Fruit fly (Drosophila melanogaster) whole organism, prepupa: ENCODE results near the gene CG4962.

Experiments
- Blimp-1 ChIP-seq: fragments of 200-800 bp; sonication (Bioruptor generic); optimal IDR thresholded peaks from 3 replicates; lab custom pipeline; 2017; ENCODE audit warnings: missing biosample characterization, missing genetic modification characterization, mild to moderate bottlenecking, moderate library complexity, missing genetic modification reagents
- CG10631 ChIP-seq: fragments of 200-800 bp; sonication (Bioruptor generic); optimal IDR thresholded peaks from 2 replicates; lab custom pipeline; 2016; ENCODE audit warnings: missing biosample characterization, missing genetic modification characterization
- CG11902 ChIP-seq: fragments of 200-800 bp; sonication (Bioruptor generic); optimal IDR thresholded peaks from 3 replicates; lab custom pipeline; 2016; ENCODE audit warnings: missing biosample characterization, missing genetic modification characterization
- CG15336 ChIP-seq: fragments of 200-800 bp; sonication (Bioruptor generic); IDR thresholded peaks from 2 replicates; pipeline ENCODE4 v1.3.6; 2022; ENCODE audit warnings: missing biosample characterization, missing genetic modification characterization
- CG16779 ChIP-seq: fragments of 200-800 bp; sonication (Bioruptor generic); optimal IDR thresholded peaks from 3 replicates; lab custom pipeline; 2017; ENCODE audit warnings: missing biosample characterization, mild to moderate bottlenecking, missing genetic modification characterization
- CG3032 ChIP-seq: fragments of 200-800 bp; optimal IDR thresholded peaks from 2 replicates; lab custom pipeline; 2019; ENCODE audit warnings: missing biosample characterization, mild to moderate bottlenecking, missing genetic modification characterization, moderate library complexity
- CG31627 ChIP-seq: fragments of 200-800 bp; sonication (Bioruptor generic); optimal IDR thresholded peaks from 3 replicates; lab custom pipeline; 2016; ENCODE audit warnings: missing biosample characterization, missing genetic modification characterization
- CG32006 ChIP-seq: fragments of 200-800 bp; sonication (Bioruptor generic); optimal IDR thresholded peaks from 3 replicates; lab custom pipeline; 2017; ENCODE audit warnings: missing biosample characterization, mild to moderate bottlenecking, missing genetic modification characterization
- CG6163 ChIP-seq: fragments of 200-800 bp; sonication (Bioruptor generic); IDR thresholded peaks from 3 replicates; pipeline ENCODE4 v1.3.6; 2022; ENCODE audit warnings: missing biosample characterization, missing genetic modification characterization
- CG6276 ChIP-seq: fragments of 200-800 bp; sonication (Bioruptor generic); optimal IDR thresholded peaks from 2 replicates; lab custom pipeline; 2017; ENCODE audit warnings: missing biosample characterization, mild to moderate bottlenecking, missing genetic modification characterization
- CG6792 ChIP-seq: fragments of 200-800 bp; sonication (Bioruptor generic); optimal IDR thresholded peaks from 3 replicates; lab custom pipeline; 2016; ENCODE audit warnings: missing biosample characterization, missing genetic modification characterization
- CG7368 ChIP-seq: fragments of 200-800 bp; sonication (Bioruptor generic); optimal IDR thresholded peaks from 3 replicates; lab custom pipeline; 2016; ENCODE audit warnings: missing biosample characterization, missing genetic modification characterization
- CG8119 ChIP-seq: fragments of 200-800 bp; sonication (Bioruptor generic); IDR thresholded peaks from 3 replicates; pipeline ENCODE4 v1.3.6; 2022; ENCODE audit warnings: missing biosample characterization, missing genetic modification characterization
- CG8319 ChIP-seq: fragments of 200-800 bp; sonication (Bioruptor generic); optimal IDR thresholded peaks from 3 replicates; lab custom pipeline; 2016; ENCODE audit warnings: missing biosample characterization, missing genetic modification characterization
- Eip78C ChIP-seq: fragments of 200-800 bp; sonication (Bioruptor generic); peaks from one replicate; lab custom pipeline; 2016; ENCODE audit warnings: missing biosample characterization, missing genetic modification characterization
- Eip93F ChIP-seq: fragments of 200-800 bp; sonication (Bioruptor generic); optimal IDR thresholded peaks from 2 replicates; lab custom pipeline; 2016; ENCODE audit warnings: missing biosample characterization, mild to moderate bottlenecking, missing genetic modification characterization
- Ets96B ChIP-seq: fragments of 200-800 bp; optimal IDR thresholded peaks from 2 replicates; lab custom pipeline; 2019; ENCODE audit warnings: missing biosample characterization, mild to moderate bottlenecking, missing genetic modification characterization, moderate library complexity
- Gug ChIP-seq: fragments of 200-800 bp; sonication (Bioruptor generic); IDR thresholded peaks from 2 replicates; pipeline ENCODE4 v1.3.6; 2022; ENCODE audit warnings: missing biosample characterization, missing genetic modification characterization
- Hr38 ChIP-seq: sonication (Bioruptor generic); optimal IDR thresholded peaks from 2 replicates; lab custom pipeline; 2016; ENCODE audit warnings: missing biosample characterization, missing genetic modification characterization
- Hr39 ChIP-seq: fragments of 200-800 bp; sonication (Bioruptor generic); optimal IDR thresholded peaks from 2 replicates; lab custom pipeline; 2016; ENCODE audit warnings: missing biosample characterization, missing genetic modification characterization
- Hr4 ChIP-seq: fragments of 200-800 bp; sonication (Bioruptor generic); optimal IDR thresholded peaks from 3 replicates; lab custom pipeline; 2016; ENCODE audit warnings: missing biosample characterization, missing genetic modification characterization
- Lpt ChIP-seq: fragments of 200-800 bp; sonication (Bioruptor generic); optimal IDR thresholded peaks from 3 replicates; lab custom pipeline; 2016; ENCODE audit warnings: missing biosample characterization, missing genetic modification characterization
- Met ChIP-seq: fragments of 200-800 bp; sonication (Bioruptor generic); optimal IDR thresholded peaks from 3 replicates; lab custom pipeline; 2016; ENCODE audit warnings: missing biosample characterization, missing genetic modification characterization
- OdsH ChIP-seq: fragments of 200-800 bp; sonication (Bioruptor generic); optimal IDR thresholded peaks from 3 replicates; lab custom pipeline; 2016; ENCODE audit warnings: missing biosample characterization, missing genetic modification characterization
- Sox102F ChIP-seq: fragments of 200-800 bp; sonication (Bioruptor generic); optimal IDR thresholded peaks from 2 replicates; lab custom pipeline; 2016; ENCODE audit warnings: missing biosample characterization, mild to moderate bottlenecking, missing genetic modification characterization
- Sox14 ChIP-seq: fragments of 200-800 bp; sonication (Bioruptor generic); optimal IDR thresholded peaks from 3 replicates; lab custom pipeline; 2016; ENCODE audit warnings: missing biosample characterization, missing genetic modification characterization
- achi ChIP-seq: fragments of 200-800 bp; sonication (Bioruptor generic); optimal IDR thresholded peaks from 3 replicates; lab custom pipeline; 2016; ENCODE audit warnings: missing biosample characterization, missing genetic modification characterization
- acj6 ChIP-seq: fragments of 200-800 bp; sonication (Bioruptor generic); optimal IDR thresholded peaks from 3 replicates; lab custom pipeline; 2016; ENCODE audit warnings: missing biosample characterization, missing genetic modification characterization
- dsx ChIP-seq: fragments of 200-800 bp; optimal IDR thresholded peaks from 3 replicates; lab custom pipeline; 2019; ENCODE audit warnings: missing biosample characterization, mild to moderate bottlenecking, missing genetic modification characterization, moderate library complexity; ENCODE audit not compliant: poor library complexity, severe bottlenecking
- eg ChIP-seq: fragments of 200-800 bp; sonication (Bioruptor generic); IDR thresholded peaks from 3 replicates; pipeline ENCODE4 v1.3.6; 2022; ENCODE audit warnings: missing biosample characterization, missing genetic modification characterization
- esn ChIP-seq: fragments of 200-800 bp; sonication (Bioruptor generic); optimal IDR thresholded peaks from 2 replicates; lab custom pipeline; 2016; ENCODE audit warnings: missing biosample characterization, mild to moderate bottlenecking, missing genetic modification characterization, moderate library complexity
- fd59A ChIP-seq: fragments of 200-800 bp; sonication (Bioruptor generic); optimal IDR thresholded peaks from 2 replicates; lab custom pipeline; 2017; ENCODE audit warnings: missing biosample characterization, mild to moderate bottlenecking, missing genetic modification characterization, missing genetic modification reagents
- lz ChIP-seq: fragments of 200-800 bp; sonication (Bioruptor generic); optimal IDR thresholded peaks from 3 replicates; lab custom pipeline; 2016; ENCODE audit warnings: missing biosample characterization, missing genetic modification characterization
- net ChIP-seq: fragments of 200-800 bp; sonication (Bioruptor generic); optimal IDR thresholded peaks from 3 replicates; lab custom pipeline; 2016; ENCODE audit warnings: missing biosample characterization, missing genetic modification characterization
- pdm3 ChIP-seq: fragments of 200-800 bp; sonication (Bioruptor generic); optimal IDR thresholded peaks from 3 replicates; lab custom pipeline; 2016; ENCODE audit warnings: missing biosample characterization, missing genetic modification characterization
- salr ChIP-seq, 2 experiments: fragments of 200-800 bp; sonication (Bioruptor generic); optimal IDR thresholded peaks; 3 replicates each; lab custom pipeline; 2016 to 2018; ENCODE audit warnings: missing biosample characterization in 2 of 2, missing genetic modification characterization in 2 of 2, mild to moderate bottlenecking in 1 of 2
- spab ChIP-seq: fragments of 200-800 bp; sonication (Bioruptor generic); optimal IDR thresholded peaks from 2 replicates; lab custom pipeline; 2017; ENCODE audit warnings: missing biosample characterization, mild to moderate bottlenecking, missing genetic modification characterization, missing genetic modification reagents
- ss ChIP-seq, 2 experiments: fragments of 200-800 bp; sonication (Bioruptor generic); optimal IDR thresholded peaks; 2 replicates in 1 of 2; 3 replicates in 1 of 2; lab custom pipeline; 2017 to 2018; ENCODE audit warnings: mild to moderate bottlenecking in 2 of 2, missing biosample characterization in 2 of 2, missing genetic modification characterization in 2 of 2, moderate library complexity in 1 of 2
- topi ChIP-seq: fragments of 200-800 bp; sonication (Bioruptor generic); optimal IDR thresholded peaks from 3 replicates; lab custom pipeline; 2016; ENCODE audit warnings: missing biosample characterization, missing genetic modification characterization
- vri ChIP-seq: fragments of 200-800 bp; sonication (Bioruptor generic); optimal IDR thresholded peaks from 3 replicates; lab custom pipeline; 2016; ENCODE audit warnings: missing biosample characterization, mild to moderate bottlenecking, missing genetic modification characterization

CG4962 gene

dm6 chr3L:16309972-16310371, 14.6 kb upstream of the CG4962 start (continued):
- peak; percentile 66 for TF ChIP-seq CG8119 (GFP tag; lab: Robert Waterston, UW)
- peak; percentile 36 for TF ChIP-seq pdm3
- no peak for TF ChIP-seq CG3032 (tag; lab: Kevin White, UChicago)
- peak; percentile 21 for TF ChIP-seq acj6 (GFP tag; lab: Kevin White, UChicago)
- TF ChIP-seq Eip93F (GFP tag; lab: Kevin White, UChicago), result no peak
- peak; percentile 29 for TF ChIP-seq net (GFP tag; lab: Kevin White, UChicago)
- peak; percentile 38 for TF ChIP-seq Sox14 (GFP tag; lab: Kevin White, UChicago)
- TF ChIP-seq Ets96B (tag; lab: Kevin White, UChicago), result no peak
- no peak for TF ChIP-seq topi
- peak; percentile 37 for TF ChIP-seq CG16779 (tag; lab: Kevin White, UChicago)
- peak; percentile 69 for TF ChIP-seq CG6276 (GFP tag; lab: Kevin White, UChicago)
- no peak for TF ChIP-seq Blimp-1 (GFP tag; lab: Kevin White, UChicago)
- no peak for TF ChIP-seq CG11902 (GFP tag; lab: Kevin White, UChicago)
- peak; percentile 80 for TF ChIP-seq CG32006 (GFP tag; lab: Kevin White, UChicago)
- no peak for TF ChIP-seq Gug (GFP tag; lab: Robert Waterston, UW)
- peak; percentile 72; the same call in 2 of the 3 replicates for TF ChIP-seq CG6163
- TF ChIP-seq Hr4 (GFP tag; lab: Kevin White, UChicago), result peak; percentile 77
- TF ChIP-seq achi, result peak; percentile 34
- TF ChIP-seq eg (GFP tag; lab: Robert Waterston, UW), result peak; percentile 86
- TF ChIP-seq vri (GFP tag; lab: Kevin White, UChicago), result no peak
- peak; percentile 10 for TF ChIP-seq Hr39
- no peak for TF ChIP-seq Met (GFP tag; lab: Kevin White, UChicago)
- TF ChIP-seq ss (GFP tag; optimal IDR thresholded peaks at IDR 0.05; lab: Kevin White, UChicago), result no peak
- peak in 1 of 2 experiments; percentile 44 for TF ChIP-seq salr (GFP tag; optimal IDR thresholded peaks at IDR 0.05; lab: Kevin White, UChicago)
- no peak for TF ChIP-seq CG31627 (GFP tag; lab: Kevin White, UChicago)
- TF ChIP-seq OdsH (GFP tag; lab: Kevin White, UChicago), result peak; percentile 51
- no peak for TF ChIP-seq dsx (GFP tag; lab: Kevin White, UChicago)
- TF ChIP-seq CG15336 (GFP tag; lab: Robert Waterston, UW), result peak; percentile 82
- peak; percentile 16 for TF ChIP-seq CG7368 (GFP tag; lab: Kevin White, UChicago)
- TF ChIP-seq fd59A (GFP tag; lab: Kevin White, UChicago), result no peak
- TF ChIP-seq lz (GFP tag; lab: Kevin White, UChicago), result peak; percentile 52

- no peak for TF ChIP-seq spab (GFP tag; lab: Kevin White, UChicago)
- no peak for TF ChIP-seq Lpt
- TF ChIP-seq CG32006 (GFP tag; lab: Kevin White, UChicago), result no peak
- TF ChIP-seq CG6792 (GFP tag; lab: Kevin White, UChicago), result no peak
- TF ChIP-seq Sox102F, result no peak
- no peak for TF ChIP-seq CG6163
- TF ChIP-seq vri (GFP tag; lab: Kevin White, UChicago), result no peak
- no peak for TF ChIP-seq CG10631 (GFP tag; lab: Kevin White, UChicago)
- no peak for TF ChIP-seq Eip78C (GFP tag; lab: Kevin White, UChicago)
- TF ChIP-seq Hr38 (GFP tag; lab: Kevin White, UChicago), result no peak
- no peak for TF ChIP-seq Eip93F (GFP tag; lab: Kevin White, UChicago)
- TF ChIP-seq CG11902 (GFP tag; lab: Kevin White, UChicago), result no peak
- TF ChIP-seq CG8319, result no peak
- TF ChIP-seq CG7368 (GFP tag; lab: Kevin White, UChicago), result no peak
- TF ChIP-seq esn, result no peak
Measured at dm6 chr3L:16308380-16308779, 13.0 kb upstream of the CG4962 start, which contains the start of gene CG13042. Gene CG13042 (minus strand): TSS chr3L:16308480.
